Fruit fly (Drosophila melanogaster): ENCODE data around the gene Tango14.

The Tango14 gene

dm6 chr2L:1128932-1129887 lies 29.3 kb upstream of the Tango14 start, which contains the start of the genes Pino and TBC1D23 (continued):
- no peak for TF ChIP-seq h (optimal IDR thresholded peaks at IDR 0.05)
- peak; percentile 42; the same call in 2 of the 3 replicates for TF ChIP-seq B-H1 (GFP tag; IDR thresholded peaks at IDR 0.05)
- TF ChIP-seq CG7786 (GFP tag; optimal IDR thresholded peaks at IDR 0.05), result peak; percentile 24
- peak; percentile 26; the same call in 1 of the 2 replicates for TF ChIP-seq MBD-R2 (GFP tag; IDR thresholded peaks at IDR 0.05)
- TF ChIP-seq CG17186 (GFP tag; optimal IDR thresholded peaks at IDR 0.05), result peak; percentile 69
- TF ChIP-seq CG2129 (GFP tag; IDR thresholded peaks at IDR 0.05; ENCODE audit: partially characterized antibody), result peak; percentile 41; the same call in 1 of the 2 replicates
- TF ChIP-seq gt (GFP tag; IDR thresholded peaks at IDR 0.05), result no peak
- peak; percentile 9 for TF ChIP-seq pum (GFP tag; optimal IDR thresholded peaks at IDR 0.05)
- peak; percentile 62; the same call in 1 of the 2 replicates for TF ChIP-seq klu (GFP tag; IDR thresholded peaks at IDR 0.05)
- TF ChIP-seq Scr (GFP tag; IDR thresholded peaks at IDR 0.05; ENCODE audit: partially characterized antibody), result peak; percentile 80
- peak; percentile 75 for TF ChIP-seq CG10543 (GFP tag; optimal IDR thresholded peaks at IDR 0.05)
- peak; percentile 55; the same call in 1 of the 2 replicates for TF ChIP-seq Awh (GFP tag; IDR thresholded peaks at IDR 0.05)
- TF ChIP-seq CG5245 (GFP tag; optimal IDR thresholded peaks at IDR 0.05), result peak; percentile 49
- TF ChIP-seq ara (GFP tag; IDR thresholded peaks at IDR 0.05), result peak; percentile 63
- no peak; the same call in 1 of the 2 replicates for TF ChIP-seq CG8765 (GFP tag; IDR thresholded peaks at IDR 0.05)
- TF ChIP-seq CG17612 (GFP tag; IDR thresholded peaks at IDR 0.05), result no peak
- TF ChIP-seq CG12236 (GFP tag; optimal IDR thresholded peaks at IDR 0.05), result no peak
- TF ChIP-seq Abd-B (GFP tag; optimal IDR thresholded peaks at IDR 0.05), result peak; percentile 74
- TF ChIP-seq sqz (GFP tag; optimal IDR thresholded peaks at IDR 0.05), result no peak
- peak; percentile 80 for TF ChIP-seq CG2120 (GFP tag; optimal IDR thresholded peaks at IDR 0.05)
- TF ChIP-seq CG11093 (GFP tag; IDR thresholded peaks at IDR 0.05), result no peak
- peak; percentile 49 for TF ChIP-seq twi (tag; optimal IDR thresholded peaks at IDR 0.05)
- no peak for TF ChIP-seq tll (GFP tag; optimal IDR thresholded peaks at IDR 0.05)
- peak; percentile 81 for TF ChIP-seq ind (GFP tag; optimal IDR thresholded peaks at IDR 0.05)
- TF ChIP-seq CG13296 (GFP tag; optimal IDR thresholded peaks at IDR 0.05), result no peak
- peak; percentile 19 for TF ChIP-seq Asciz (GFP tag; optimal IDR thresholded peaks at IDR 0.05)
- peak; percentile 59 for TF ChIP-seq sisA (GFP tag; IDR thresholded peaks at IDR 0.05)
- TF ChIP-seq HLH4C (GFP tag; IDR thresholded peaks at IDR 0.05; ENCODE audit: partially characterized antibody), result peak; percentile 41; the same call in 1 of the 3 replicates
- peak; percentile 50; the same call in 2 of the 3 replicates for TF ChIP-seq Mrtf (GFP tag; IDR thresholded peaks at IDR 0.05)
- no peak for TF ChIP-seq CG11696 (GFP tag; IDR thresholded peaks at IDR 0.05)
- peak; percentile 88 for TF ChIP-seq CG12391 (tag; optimal IDR thresholded peaks at IDR 0.05)
- peak; percentile 77 for TF ChIP-seq NfI (GFP tag; optimal IDR thresholded peaks at IDR 0.05)
- TF ChIP-seq CG2199 (GFP tag; IDR thresholded peaks at IDR 0.05), result no peak
- no peak for TF ChIP-seq CkIIα-i1 (GFP tag; IDR thresholded peaks at IDR 0.05)
- peak; percentile 72 for TF ChIP-seq CG30020 (tag; optimal IDR thresholded peaks at IDR 0.05)
- TF ChIP-seq CG10147 (GFP tag; optimal IDR thresholded peaks at IDR 0.05), result peak; percentile 36
- TF ChIP-seq Elba2 (GFP tag; optimal IDR thresholded peaks at IDR 0.05), result peak; percentile 12
- peak; percentile 13 for TF ChIP-seq Atf3 (GFP tag; optimal IDR thresholded peaks at IDR 0.05)
- no peak for TF ChIP-seq MTF-1 (GFP tag; optimal IDR thresholded peaks at IDR 0.05; ENCODE audit: borderline replicate concordance)
- TF ChIP-seq nerfin-1 (tag; optimal IDR thresholded peaks at IDR 0.05), result peak; percentile 46
- TF ChIP-seq maf-S (GFP tag; optimal IDR thresholded peaks at IDR 0.05), result no peak
- no peak for TF ChIP-seq crc (GFP tag; optimal IDR thresholded peaks at IDR 0.05)
- peak; percentile 33 for TF ChIP-seq stwl (tag; optimal IDR thresholded peaks at IDR 0.05)
- TF ChIP-seq slp2 (GFP tag; optimal IDR thresholded peaks at IDR 0.05), result peak; percentile 15
- no peak for TF ChIP-seq NC2α (GFP tag; optimal IDR thresholded peaks at IDR 0.05)
- peak; percentile 82 for TF ChIP-seq Hr3 (GFP tag; optimal IDR thresholded peaks at IDR 0.05)
- peak; percentile 26 for TF ChIP-seq HLH54F (GFP tag; optimal IDR thresholded peaks at IDR 0.05)
- TF ChIP-seq CG6254 (GFP tag; optimal IDR thresholded peaks at IDR 0.05), result no peak
